Fruit fly (Drosophila melanogaster) whole organism, embryonic: ENCODE measurements at regions not wholly inside any gene's neighbourhood (a gene's known extent, or its start where the extent isn't known, plus 50 kb on each side); places are given as distances from the start of the nearest gene placed in this dataset.

Source experiments
- CG11093 ChIP-seq: fragments of 200-800 bp; sonication (Bioruptor generic); IDR thresholded peaks from 3 replicates; pipeline ENCODE4 v1.3.6; 2022; ENCODE audit warnings: missing biosample characterization, missing genetic modification characterization
- CG1832 ChIP-seq: fragments of 200-800 bp; sonication (Bioruptor generic); optimal IDR thresholded peaks from 2 replicates; lab custom pipeline; 2017; ENCODE audit warnings: missing biosample characterization, mild to moderate bottlenecking, missing genetic modification characterization, inconsistent platforms
- CG6272 ChIP-seq: fragments of 200-800 bp; sonication (Bioruptor generic); IDR thresholded peaks from 2 replicates; pipeline ENCODE4 v1.3.6; 2022; ENCODE audit warnings: missing biosample characterization, missing genetic modification characterization
- CG7357 ChIP-seq: fragments of 200-800 bp; sonication (Bioruptor generic); IDR thresholded peaks from 3 replicates; pipeline ENCODE4 v1.3.6; 2022; ENCODE audit warnings: missing biosample characterization, missing genetic modification characterization
- Gug ChIP-seq: fragments of 200-800 bp; sonication (Bioruptor generic); IDR thresholded peaks from 4 replicates; pipeline ENCODE4 v1.3.6; 2022; ENCODE audit warnings: missing biosample characterization, missing genetic modification characterization
- Neu2 ChIP-seq: fragments of 200-800 bp; sonication (Bioruptor generic); optimal IDR thresholded peaks from 3 replicates; lab custom pipeline; 2016; ENCODE audit warnings: missing biosample characterization, missing genetic modification characterization, borderline replicate concordance
- yki ChIP-seq: fragments of >200 bp; optimal IDR thresholded peaks from 3 replicates; lab custom pipeline; 2018

- TF ChIP-seq CG1832 (peak; percentile 9), CG11093 (GFP tag; lab: Robert Waterston, UW) (peak; percentile 73; the same call in 1 of the 3 replicates), Neu2 (GFP tag; lab: Kevin White, UChicago) (peak; percentile 75), Gug (GFP tag; lab: Robert Waterston, UW) (peak; percentile 39; the same call in 1 of the 4 replicates), yki (peak; percentile 35), CG6272 (GFP tag; lab: Robert Waterston, UW) (peak; percentile 70), CG7357 (GFP tag; lab: Robert Waterston, UW) (peak; percentile 63; the same call in 2 of the 3 replicates)
These were observed 70.7 kb upstream of the CG14621 start for dm6 chrX:22373141-22373834.
